Worm (Caenorhabditis elegans): Measurements from ENCODE around the gene mrps-14.

The mrps-14 gene

DNA sequence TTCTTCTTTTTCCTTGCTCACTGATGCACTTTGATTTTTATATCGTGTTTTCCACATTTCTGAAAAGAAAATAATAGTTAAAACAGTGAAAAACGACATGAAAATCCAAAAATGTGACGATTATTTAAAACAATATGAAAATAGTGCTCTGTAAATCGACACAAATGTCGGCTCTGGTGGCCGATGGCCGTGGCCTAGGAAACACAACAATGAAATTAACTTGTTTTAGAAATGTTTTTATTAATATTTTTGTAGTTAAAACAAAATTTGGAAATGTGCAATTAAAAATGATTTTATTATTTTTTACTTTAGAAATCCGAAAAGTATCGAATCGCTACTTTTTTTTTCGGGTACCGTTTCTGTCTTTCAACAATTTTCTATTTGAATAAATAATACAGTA, 41.5 kb downstream of the mrps-14 start, which contains the start of gene arv-1 (continued):
- no peak for TF ChIP-seq ztf-16 (tag; optimal IDR thresholded peaks at IDR 0.05)
- TF ChIP-seq ceh-22 (tag; optimal IDR thresholded peaks at IDR 0.05) = no peak
- peak; percentile 40 for TF ChIP-seq ceh-14 (tag; optimal IDR thresholded peaks at IDR 0.05)
- no peak for TF ChIP-seq hlh-13 (GFP tag; optimal IDR thresholded peaks at IDR 0.05)
- no peak for TF ChIP-seq ceh-30 (tag; optimal IDR thresholded peaks at IDR 0.05)
- no peak for TF ChIP-seq eyg-1 (tag; optimal IDR thresholded peaks at IDR 0.05)
- TF ChIP-seq ceh-34 (tag; optimal IDR thresholded peaks at IDR 0.05) = peak; percentile 4
- no peak for TF ChIP-seq dmd-4 (tag; optimal IDR thresholded peaks at IDR 0.05; ENCODE audit: borderline replicate concordance)
- TF ChIP-seq nhr-11 (tag; optimal IDR thresholded peaks at IDR 0.05) = no peak
- no peak for TF ChIP-seq fkh-10 (GFP tag; optimal IDR thresholded peaks at IDR 0.05)
- TF ChIP-seq K09A11.1 (tag; optimal IDR thresholded peaks at IDR 0.05; ENCODE audit: insufficient read depth) = no peak
- TF ChIP-seq K02D7.2 (tag; optimal IDR thresholded peaks at IDR 0.05) = no peak
- TF ChIP-seq ceh-9 (tag; optimal IDR thresholded peaks at IDR 0.05) = no peak
- no peak for TF ChIP-seq lim-6 (tag; optimal IDR thresholded peaks at IDR 0.05)
- TF ChIP-seq zip-5 (tag; optimal IDR thresholded peaks at IDR 0.05) = peak; percentile 54
- peak; percentile 74 for TF ChIP-seq tbx-7 (tag; optimal IDR thresholded peaks at IDR 0.05)
- no peak for TF ChIP-seq ceh-19 (GFP tag; optimal IDR thresholded peaks at IDR 0.05)
- TF ChIP-seq nfya-1 (tag; optimal IDR thresholded peaks at IDR 0.05) = no peak
- no peak for TF ChIP-seq sdc-2 (tag; optimal IDR thresholded peaks at IDR 0.05)
- TF ChIP-seq ama-1 (optimal IDR thresholded peaks at IDR 0.05) = no peak
- TF ChIP-seq ceh-18 (tag; optimal IDR thresholded peaks at IDR 0.05) = no peak

DNA sequence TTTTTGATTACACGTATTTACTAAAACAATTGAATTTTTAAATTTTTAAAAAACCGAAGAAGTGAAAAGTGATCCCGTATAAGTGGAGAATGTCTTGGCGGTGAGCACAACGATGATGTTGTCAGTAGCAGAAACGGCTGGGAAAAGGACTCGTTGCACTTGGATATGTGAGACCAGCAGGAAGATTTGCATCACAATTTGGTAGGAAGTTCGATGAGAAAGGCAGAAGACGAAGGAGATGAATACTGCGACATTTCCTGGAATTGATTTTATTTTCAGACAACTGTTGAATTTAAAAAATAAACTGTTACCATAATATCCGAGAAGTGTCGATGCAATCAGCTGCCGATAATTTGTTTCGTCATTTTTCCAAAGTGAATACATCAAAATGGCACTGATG, 42.4 kb downstream of the mrps-14 start, which contains the start of gene R05H5.4:
Gene R05H5.4 (minus strand): TSS at position 101 of the 400 bp plus-strand sequence.
- TF ChIP-seq unc-42 (tag; optimal IDR thresholded peaks at IDR 0.05) = no peak
- TF ChIP-seq unc-3 (GFP tag; conservative IDR thresholded peaks at IDR 0.05) = no peak
- TF ChIP-seq unc-3 (tag; optimal IDR thresholded peaks at IDR 0.05) = no peak
- no peak for TF ChIP-seq ceh-14 (tag; optimal IDR thresholded peaks at IDR 0.05)

DNA sequence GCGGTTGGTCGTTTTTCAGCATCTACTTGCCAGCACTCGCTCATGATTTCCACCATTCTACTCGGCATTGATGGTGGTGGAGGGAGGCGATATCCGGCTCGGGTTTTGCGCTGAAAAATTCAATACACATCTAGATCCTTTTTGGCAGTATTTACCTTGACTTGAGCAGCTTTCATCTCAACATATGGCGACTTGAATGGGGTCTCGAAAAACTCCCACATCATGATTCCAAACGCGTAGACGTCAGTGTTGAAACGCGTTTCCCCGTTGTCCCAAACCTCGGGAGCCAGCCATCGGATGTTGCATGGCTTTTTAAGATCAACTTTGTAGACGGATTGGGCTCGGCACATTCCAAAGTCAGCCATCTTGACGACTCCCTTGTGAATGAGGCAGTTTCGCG, 43.8 kb downstream of the mrps-14 start:
- TF ChIP-seq ceh-48 (tag; optimal IDR thresholded peaks at IDR 0.05) (no peak), pax-1 (tag; optimal IDR thresholded peaks at IDR 0.05) (no peak), sox-2 (GFP tag; IDR thresholded peaks at IDR 0.05) (no peak), pros-1 (tag; optimal IDR thresholded peaks at IDR 0.05) (no peak), ceh-2 (tag; optimal IDR thresholded peaks at IDR 0.05) (no peak), pqm-1 (tag; optimal IDR thresholded peaks at IDR 0.05) (no peak), che-1 (tag; optimal IDR thresholded peaks at IDR 0.05) (no peak), ceh-45 (GFP tag; IDR thresholded peaks at IDR 0.05) (no peak), ets-4 (tag; optimal IDR thresholded peaks at IDR 0.05) (no peak), madf-2 (tag; optimal IDR thresholded peaks at IDR 0.05) (no peak), fkh-10 (GFP tag; optimal IDR thresholded peaks at IDR 0.05) (no peak), K02D7.2 (tag; optimal IDR thresholded peaks at IDR 0.05) (no peak), F13H6.1 (tag; optimal IDR thresholded peaks at IDR 0.05) (no peak), pat-9 (tag; optimal IDR thresholded peaks at IDR 0.05) (no peak), unc-42 (tag; optimal IDR thresholded peaks at IDR 0.05) (no peak), ceh-18 (tag; optimal IDR thresholded peaks at IDR 0.05) (no peak), ceh-6 (GFP tag; optimal IDR thresholded peaks at IDR 0.05) (no peak), dmd-4 (tag; optimal IDR thresholded peaks at IDR 0.05; ENCODE audit: borderline replicate concordance) (no peak), hlh-13 (GFP tag; optimal IDR thresholded peaks at IDR 0.05) (no peak)

DNA sequence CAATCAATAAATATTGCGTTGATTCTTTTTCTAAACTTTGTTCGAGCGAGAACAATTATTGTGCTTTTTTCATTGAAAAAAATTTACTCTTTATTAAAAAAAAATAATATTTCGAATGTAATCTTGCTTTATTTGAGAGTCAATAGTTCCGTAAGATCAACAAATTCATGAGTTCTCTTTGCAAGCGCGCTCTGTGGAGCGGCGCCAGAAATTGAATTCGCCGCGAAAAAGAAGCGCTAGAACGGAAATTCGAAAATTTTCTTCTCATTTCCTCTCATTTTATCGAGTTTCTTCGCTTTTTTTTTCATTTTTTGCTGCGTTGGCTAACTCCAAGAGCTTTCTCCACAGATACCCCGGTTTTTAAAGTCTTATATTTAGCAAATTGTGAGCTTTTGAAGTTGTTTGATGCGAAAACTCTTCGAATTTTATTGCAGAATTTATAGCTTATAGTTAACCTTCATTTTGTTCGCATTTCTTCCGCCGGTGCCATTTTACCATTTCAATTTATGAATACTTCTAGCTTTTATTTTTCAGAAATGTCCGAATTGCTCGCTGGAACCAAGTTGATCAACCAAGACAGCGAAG, 45.1 kb downstream of the mrps-14 start, which contains the start of gene R05H5.3:
Gene R05H5.3 (plus strand): TSS at position 535 of the 585 bp plus-strand sequence.
- TF ChIP-seq unc-42 (tag; optimal IDR thresholded peaks at IDR 0.05) = peak; percentile 55
- no peak for TF ChIP-seq ceh-45 (GFP tag; IDR thresholded peaks at IDR 0.05)
